Worm (Caenorhabditis elegans): ENCODE measurements around the gene C40H1.8.

ce11 chrIII:9326528-9326927 lies 12.0 kb downstream of the C40H1.8 start:
- no peak for TF ChIP-seq cog-1 (tag; optimal IDR thresholded peaks at IDR 0.05)
- no peak for TF ChIP-seq ztf-23 (GFP tag; IDR thresholded peaks at IDR 0.05)
- TF ChIP-seq ref-1 (GFP tag; conservative IDR thresholded peaks at IDR 0.05): no peak
- no peak for TF ChIP-seq flt-1 (GFP tag; IDR thresholded peaks at IDR 0.05)
- TF ChIP-seq med-1 (GFP tag; optimal IDR thresholded peaks at IDR 0.05; ENCODE audit: insufficient read depth): no peak
- TF ChIP-seq klf-2 (GFP tag; conservative IDR thresholded peaks at IDR 0.05): no peak
- no peak for TF ChIP-seq tab-1 (GFP tag; IDR thresholded peaks at IDR 0.05)
- TF ChIP-seq ztf-29 (GFP tag; IDR thresholded peaks at IDR 0.05): no peak
